Worm (Caenorhabditis elegans) whole organism, mixed stage, embryonic: ENCODE measurements around the gene daf-6.

Source experiments
- M03D4.4 ChIP-seq: sonication (generic microtip); optimal IDR thresholded peaks from 2 replicates; lab custom pipeline; 2017; ENCODE audit warnings: mild to moderate bottlenecking, missing genetic modification characterization, missing compliant biosample characterization
- bed-3 ChIP-seq: fragments of 200-800 bp; sonication (Bioruptor generic); optimal IDR thresholded peaks from 3 replicates; lab custom pipeline; 2018; ENCODE audit warnings: mild to moderate bottlenecking, missing genetic modification characterization, moderate library complexity, missing compliant biosample characterization
- blmp-1 ChIP-seq: fragments of 150-350 bp; optimal IDR thresholded peaks from 2 replicates; lab custom pipeline; 2014; ENCODE audit warnings: missing biosample characterization, missing genetic modification characterization
- ceh-39 ChIP-seq: fragments of 150-350 bp; optimal IDR thresholded peaks from 2 replicates; lab custom pipeline; 2014; ENCODE audit warnings: missing biosample characterization, missing genetic modification characterization
- ceh-43 ChIP-seq: fragments of 200-800 bp; sonication (Bioruptor generic); optimal IDR thresholded peaks from 2 replicates; lab custom pipeline; 2018; ENCODE audit warnings: mild to moderate bottlenecking, missing genetic modification characterization, moderate library complexity, missing compliant biosample characterization
- ces-1 ChIP-seq: fragments of 150-350 bp; optimal IDR thresholded peaks from 2 replicates; lab custom pipeline; 2014; ENCODE audit warnings: missing biosample characterization, missing genetic modification reagents, missing genetic modification characterization
- cnd-1 ChIP-seq: fragments of 200-800 bp; sonication (Bioruptor generic); optimal IDR thresholded peaks from 2 replicates; lab custom pipeline; 2018; ENCODE audit warnings: mild to moderate bottlenecking, missing genetic modification characterization, missing compliant biosample characterization
- drap-1 ChIP-seq: fragments of 200-800 bp; sonication (Bioruptor generic); optimal IDR thresholded peaks from 3 replicates; lab custom pipeline; 2018; ENCODE audit warnings: mild to moderate bottlenecking, missing genetic modification characterization, missing compliant biosample characterization
- elt-1 ChIP-seq: sonication (generic microtip); optimal IDR thresholded peaks from 2 replicates; lab custom pipeline; 2017; ENCODE audit warnings: missing genetic modification characterization, mild to moderate bottlenecking, missing compliant biosample characterization, antibody characterized with exemption, moderate library complexity, borderline replicate concordance; ENCODE audit not compliant: insufficient read depth
- elt-3 ChIP-seq: fragments of 150-350 bp; optimal IDR thresholded peaks from 2 replicates; lab custom pipeline; 2014; ENCODE audit warnings: missing biosample characterization, missing genetic modification characterization
- flh-1 ChIP-seq: fragments of 200-800 bp; sonication (Bioruptor generic); optimal IDR thresholded peaks from 2 replicates; lab custom pipeline; 2018; ENCODE audit warnings: mild to moderate bottlenecking, missing genetic modification characterization, moderate library complexity, missing compliant biosample characterization
- ham-2 ChIP-seq: fragments of 200-800 bp; sonication (Bioruptor generic); optimal IDR thresholded peaks from 2 replicates; lab custom pipeline; 2018; ENCODE audit warnings: mild to moderate bottlenecking, missing genetic modification characterization, missing compliant biosample characterization
- lin-13 ChIP-seq: fragments of 150-350 bp; optimal IDR thresholded peaks from 2 replicates; lab custom pipeline; 2014; ENCODE audit warnings: missing biosample characterization, missing genetic modification characterization
- lin-32 ChIP-seq: fragments of 200-800 bp; sonication (Bioruptor generic); optimal IDR thresholded peaks from 2 replicates; lab custom pipeline; 2018; ENCODE audit warnings: mild to moderate bottlenecking, missing genetic modification characterization, missing compliant biosample characterization
- lsy-2 ChIP-seq: fragments of 150-350 bp; optimal IDR thresholded peaks from 2 replicates; lab custom pipeline; 2014; ENCODE audit warnings: missing biosample characterization, missing genetic modification characterization
- mab-5 ChIP-seq: fragments of 150-350 bp; optimal IDR thresholded peaks from 2 replicates; lab custom pipeline; 2014; ENCODE audit warnings: missing biosample characterization, missing genetic modification characterization
- mep-1 ChIP-seq: fragments of 150-350 bp; optimal IDR thresholded peaks from 2 replicates; lab custom pipeline; 2017; ENCODE audit warnings: missing biosample characterization, missing genetic modification reagents, missing genetic modification characterization, inconsistent platforms
- mls-2 ChIP-seq: sonication (generic microtip); optimal IDR thresholded peaks from 2 replicates; lab custom pipeline; 2016; ENCODE audit warnings: mild to moderate bottlenecking, missing genetic modification characterization, moderate library complexity, missing compliant biosample characterization
- nhr-12 ChIP-seq: fragments of 150-350 bp; optimal IDR thresholded peaks from 2 replicates; lab custom pipeline; 2014; ENCODE audit warnings: missing biosample characterization, missing genetic modification characterization
- nhr-2 ChIP-seq: fragments of 150-350 bp; optimal IDR thresholded peaks from 2 replicates; lab custom pipeline; 2014; ENCODE audit warnings: missing biosample characterization, missing genetic modification characterization
- nhr-237 ChIP-seq: fragments of 150-350 bp; optimal IDR thresholded peaks from 2 replicates; lab custom pipeline; 2014; ENCODE audit warnings: missing biosample characterization, missing genetic modification characterization
- nhr-76 ChIP-seq: sonication (generic microtip); optimal IDR thresholded peaks from 2 replicates; lab custom pipeline; 2017; ENCODE audit warnings: missing biosample characterization, missing genetic modification characterization
- pha-4 ChIP-seq: fragments of 150-350 bp; optimal IDR thresholded peaks from 2 replicates; lab custom pipeline; 2018; ENCODE audit warnings: missing biosample characterization, missing genetic modification reagents, missing genetic modification characterization
- sem-2 ChIP-seq: fragments of 200-800 bp; sonication (Bioruptor generic); optimal IDR thresholded peaks from 2 replicates; lab custom pipeline; 2018; ENCODE audit warnings: mild to moderate bottlenecking, missing genetic modification characterization, missing compliant biosample characterization
- sptf-1 ChIP-seq: sonication (generic microtip); optimal IDR thresholded peaks from 2 replicates; lab custom pipeline; 2017; ENCODE audit warnings: mild to moderate bottlenecking, missing genetic modification characterization, moderate library complexity, missing compliant biosample characterization
- tbx-8 ChIP-seq: fragments of 200-800 bp; sonication (Bioruptor generic); optimal IDR thresholded peaks from 2 replicates; lab custom pipeline; 2018; ENCODE audit warnings: mild to moderate bottlenecking, missing genetic modification characterization, moderate library complexity, missing compliant biosample characterization
- unc-120 ChIP-seq: sonication (generic microtip); optimal IDR thresholded peaks from 2 replicates; lab custom pipeline; 2017; ENCODE audit warnings: missing genetic modification characterization, missing compliant biosample characterization; ENCODE audit not compliant: poor library complexity, severe bottlenecking
- unc-62 ChIP-seq: fragments of 150-350 bp; optimal IDR thresholded peaks from 2 replicates; lab custom pipeline; 2014; ENCODE audit warnings: missing biosample characterization, missing genetic modification reagents, missing genetic modification characterization
- zip-8 ChIP-seq: fragments of 150-350 bp; optimal IDR thresholded peaks from 2 replicates; lab custom pipeline; 2014; ENCODE audit warnings: missing biosample characterization, missing genetic modification characterization
- ztf-11 ChIP-seq: fragments of 150-350 bp; optimal IDR thresholded peaks from 2 replicates; lab custom pipeline; 2014; ENCODE audit warnings: missing biosample characterization, missing genetic modification characterization

Gene daf-6

ce11 chrX:14861752-14862151 is 26.5 kb upstream of the daf-6 start, which contains the start of gene dmd-4:
TSS of gene dmd-4 (minus strand) at chrX:14861852.
- TF ChIP-seq sptf-1 (tag; lab: Kevin White, UChicago): no peak
- no peak for TF ChIP-seq nhr-76
- peak; percentile 23 for TF ChIP-seq pha-4 (tag; lab: Kevin White, UChicago)
- no peak for TF ChIP-seq mls-2 (tag; lab: Kevin White, UChicago)
- TF ChIP-seq drap-1 (GFP tag; lab: Kevin White, UChicago): no peak

- TF ChIP-seq ceh-39 (tag; lab: Kevin White, UChicago): no peak
- TF ChIP-seq ham-2: no peak
- TF ChIP-seq unc-120 (tag; lab: Kevin White, UChicago): no peak
- no peak for TF ChIP-seq lin-32 (GFP tag; lab: Kevin White, UChicago)
- no peak for TF ChIP-seq sem-2 (GFP tag; lab: Kevin White, UChicago)
- TF ChIP-seq lin-13 (tag; lab: Kevin White, UChicago): no peak
- TF ChIP-seq mab-5: no peak
- no peak for TF ChIP-seq lsy-2 (tag; lab: Kevin White, UChicago)
- no peak for TF ChIP-seq elt-1 (tag; lab: Kevin White, UChicago)
- TF ChIP-seq zip-8 (tag; lab: Kevin White, UChicago): no peak
- TF ChIP-seq mep-1 (tag; lab: Kevin White, UChicago): no peak
- no peak for TF ChIP-seq ztf-11 (tag; lab: Kevin White, UChicago)
- no peak for TF ChIP-seq sptf-1 (tag; lab: Kevin White, UChicago)
- TF ChIP-seq nhr-2 (tag; lab: Kevin White, UChicago): no peak
- no peak for TF ChIP-seq nhr-12 (tag; lab: Kevin White, UChicago)
- no peak for TF ChIP-seq elt-3
Observed at ce11 chrX:14865744-14866143, 22.5 kb upstream of the daf-6 start, which contains the start of gene C27C12.3. TSS of gene C27C12.3 (minus strand) at chrX:14865844.

ce11 chrX:14868200-14868599 is 20.1 kb upstream of the daf-6 start, which contains the start of gene F31F6.1:
TSS of gene F31F6.1 (minus strand) at chrX:14868300.
- TF ChIP-seq M03D4.4 (tag; lab: Kevin White, UChicago) (no peak), bed-3 (no peak), ceh-39 (tag; lab: Kevin White, UChicago) (no peak), zip-8 (tag; lab: Kevin White, UChicago) (no peak), nhr-12 (tag; lab: Kevin White, UChicago) (no peak), drap-1 (GFP tag; lab: Kevin White, UChicago) (no peak), mep-1 (tag; lab: Kevin White, UChicago) (no peak), nhr-237 (tag; lab: Kevin White, UChicago) (no peak), mls-2 (tag; lab: Kevin White, UChicago) (no peak), ham-2 (no peak)

ce11 chrX:14871780-14872179 is 16.5 kb upstream of the daf-6 start, which contains the start of gene F31F6.2:
TSS of gene F31F6.2 (minus strand) at chrX:14871880.
- TF ChIP-seq ces-1 (GFP tag; lab: Kevin White, UChicago): no peak
- no peak for TF ChIP-seq ceh-43
- TF ChIP-seq lsy-2 (tag; lab: Kevin White, UChicago): no peak
- TF ChIP-seq, all 35 proteins: peak for 0

ce11 chrX:14872817-14873469 is 15.3 kb upstream of the daf-6 start, which contains the start of gene F31F6.3:
TSS of gene F31F6.3 (minus strand) at chrX:14872867.
- TF ChIP-seq ztf-11 (tag; lab: Kevin White, UChicago) (no peak), drap-1 (GFP tag; lab: Kevin White, UChicago) (no peak), nhr-12 (tag; lab: Kevin White, UChicago) (no peak), unc-62 (GFP tag; lab: Kevin White, UChicago) (no peak), flh-1 (no peak), mls-2 (tag; lab: Kevin White, UChicago) (no peak), blmp-1 (tag; lab: Kevin White, UChicago) (no peak), sptf-1 (tag; lab: Kevin White, UChicago) (no peak), elt-1 (tag; lab: Kevin White, UChicago) (no peak), pha-4 (tag; lab: Kevin White, UChicago) (no peak), lsy-2 (tag; lab: Kevin White, UChicago) (no peak), sem-2 (GFP tag; lab: Kevin White, UChicago) (no peak), nhr-2 (tag; lab: Kevin White, UChicago) (no peak), tbx-8 (GFP tag; lab: Kevin White, UChicago) (no peak), mep-1 (tag; lab: Kevin White, UChicago) (no peak), mab-5 (no peak), cnd-1 (tag; lab: Kevin White, UChicago) (no peak)
